Fruit fly (Drosophila melanogaster) Kc167 (cell line): Measurements from ENCODE around the gene Rala.

Source experiments
- Myc ChIP-seq: fragments of >200 bp; optimal IDR thresholded peaks from 2 replicates; lab custom pipeline; 2017; ENCODE audit warnings: missing external identifiers
- Sin3A ChIP-seq: fragments of >200 bp; optimal IDR thresholded peaks from 2 replicates; lab custom pipeline; 2018; ENCODE audit warnings: missing external identifiers
- h ChIP-seq: fragments of >200 bp; optimal IDR thresholded peaks from 3 replicates; lab custom pipeline; 2018; ENCODE audit warnings: missing external identifiers
- insv ChIP-seq: fragments of >200 bp; optimal IDR thresholded peaks from 3 replicates; lab custom pipeline; 2018; ENCODE audit warnings: missing external identifiers
- psq ChIP-seq: fragments of >200 bp; optimal IDR thresholded peaks from 2 replicates; lab custom pipeline; 2017; ENCODE audit warnings: missing external identifiers
- ttk ChIP-seq: sonication (Bioruptor generic); optimal IDR thresholded peaks from 2 replicates; lab custom pipeline; 2017; ENCODE audit warnings: missing external identifiers

Gene Rala

DNA sequence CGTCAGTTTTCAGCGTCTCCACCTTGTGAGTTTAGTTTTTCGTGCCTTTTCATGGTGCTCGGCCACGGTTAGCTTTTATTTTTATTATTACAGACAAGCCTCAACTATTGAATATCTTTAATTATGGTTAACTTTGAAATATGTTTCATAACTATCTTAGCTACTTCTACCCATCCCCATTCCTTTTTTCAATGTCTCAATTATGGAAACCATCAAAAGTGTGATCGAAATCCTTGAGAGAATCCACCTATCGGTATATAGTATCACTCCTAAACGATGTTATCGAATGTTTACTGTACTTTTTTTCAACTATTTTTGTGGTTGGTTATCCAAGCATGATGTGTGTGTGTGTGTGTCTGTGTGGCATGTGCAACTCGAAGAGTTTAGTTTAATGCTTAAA is 5.4 kb downstream of the Rala start:
- TF ChIP-seq insv (lab: Kevin White, UChicago) (no peak), h (lab: Kevin White, UChicago) (no peak), Myc (no peak), psq (lab: Kevin White, UChicago) (no peak), ttk (lab: Kevin White, UChicago) (no peak)

DNA sequence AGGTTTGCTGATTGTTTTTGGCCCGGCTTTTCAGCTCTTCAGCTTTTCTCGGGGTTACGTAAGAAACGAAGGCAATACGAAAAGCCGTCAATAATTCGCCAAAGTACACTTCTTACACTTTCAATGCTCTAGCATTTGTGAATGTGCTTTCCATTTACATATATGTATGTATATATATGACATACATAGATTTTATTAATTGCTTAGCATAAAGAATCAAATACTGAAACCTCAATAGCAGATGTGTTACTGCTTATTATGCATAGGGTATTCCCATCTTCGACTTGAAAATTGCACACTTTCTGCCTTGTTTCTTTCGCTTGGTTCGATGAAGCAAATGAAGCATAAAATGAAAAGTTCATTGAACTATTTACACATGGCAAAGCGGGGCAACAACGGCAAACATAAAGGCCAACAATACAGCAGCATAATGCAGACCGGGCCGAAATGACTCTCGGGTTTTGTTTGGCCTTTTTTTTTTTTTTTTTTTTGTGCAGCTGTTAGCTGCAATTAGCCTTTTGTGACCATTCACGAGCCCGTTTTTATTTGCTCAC is 8.8 kb downstream of the Rala start:
- TF ChIP-seq Myc (no peak), h (lab: Kevin White, UChicago) (no peak), psq (lab: Kevin White, UChicago) (no peak), insv (lab: Kevin White, UChicago) (no peak), Sin3A (lab: Kevin White, UChicago) (no peak), ttk (lab: Kevin White, UChicago) (no peak)

DNA sequence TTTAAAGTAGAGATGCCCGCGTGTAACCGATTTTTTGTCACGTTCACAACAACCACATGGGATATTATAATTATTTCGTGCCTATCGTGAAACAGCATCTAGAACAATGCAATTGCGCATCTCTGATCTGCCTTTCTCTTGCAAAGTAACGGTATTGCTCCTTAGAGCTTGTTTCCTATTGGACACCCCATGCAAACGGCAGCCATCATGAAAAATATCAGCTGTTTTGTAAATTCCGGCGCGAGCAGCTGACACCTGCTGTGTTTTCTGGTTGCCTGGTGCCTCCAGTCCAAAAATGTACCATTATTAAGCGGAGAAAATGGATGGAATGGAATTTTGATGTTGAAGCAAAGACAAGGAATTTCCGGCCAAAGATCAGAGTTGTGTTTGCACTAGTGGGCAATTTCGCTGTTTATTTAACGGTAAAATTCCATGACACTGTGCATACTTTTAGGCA is 15.2 kb downstream of the Rala start:
- no peak for TF ChIP-seq ttk (lab: Kevin White, UChicago)
- TF ChIP-seq insv (lab: Kevin White, UChicago): no peak
- TF ChIP-seq psq (lab: Kevin White, UChicago): no peak
- no peak for TF ChIP-seq Sin3A (lab: Kevin White, UChicago)
- no peak for TF ChIP-seq h (lab: Kevin White, UChicago)
- no peak for TF ChIP-seq Myc

DNA sequence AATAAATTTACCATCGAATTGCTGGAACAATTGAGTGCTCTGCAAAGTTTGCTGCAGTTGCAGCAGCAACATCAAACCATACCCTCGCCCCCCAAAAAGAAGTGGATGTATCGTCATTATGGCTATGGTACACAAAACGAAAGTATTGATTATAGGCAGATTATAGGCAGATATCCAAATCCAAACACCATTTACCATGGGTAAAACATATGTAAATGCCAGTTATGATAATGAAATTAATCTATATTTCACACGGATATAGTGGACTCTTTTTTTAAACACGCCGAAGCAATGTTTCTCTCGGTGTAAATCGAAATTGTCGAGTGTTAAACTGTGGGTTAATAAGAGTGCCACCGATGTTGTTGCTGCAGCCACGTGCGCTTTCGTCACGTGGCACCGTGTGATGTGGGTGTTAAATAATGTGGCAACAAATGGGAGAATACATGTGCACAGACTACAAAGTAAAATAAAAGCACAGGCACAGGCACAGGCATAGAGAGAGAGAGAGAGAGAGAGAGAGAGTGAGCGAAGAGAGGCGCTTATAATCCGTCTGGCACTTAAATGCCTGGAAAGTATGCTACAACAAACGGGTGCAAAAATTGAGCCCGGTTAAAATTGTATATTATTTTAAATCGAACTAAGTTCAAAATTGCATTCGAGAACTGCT is 22.8 kb downstream of the Rala start:
- TF ChIP-seq insv (lab: Kevin White, UChicago) (no peak), h (lab: Kevin White, UChicago) (no peak), psq (lab: Kevin White, UChicago) (no peak), Myc (no peak), Sin3A (lab: Kevin White, UChicago) (no peak), ttk (lab: Kevin White, UChicago) (no peak)

DNA sequence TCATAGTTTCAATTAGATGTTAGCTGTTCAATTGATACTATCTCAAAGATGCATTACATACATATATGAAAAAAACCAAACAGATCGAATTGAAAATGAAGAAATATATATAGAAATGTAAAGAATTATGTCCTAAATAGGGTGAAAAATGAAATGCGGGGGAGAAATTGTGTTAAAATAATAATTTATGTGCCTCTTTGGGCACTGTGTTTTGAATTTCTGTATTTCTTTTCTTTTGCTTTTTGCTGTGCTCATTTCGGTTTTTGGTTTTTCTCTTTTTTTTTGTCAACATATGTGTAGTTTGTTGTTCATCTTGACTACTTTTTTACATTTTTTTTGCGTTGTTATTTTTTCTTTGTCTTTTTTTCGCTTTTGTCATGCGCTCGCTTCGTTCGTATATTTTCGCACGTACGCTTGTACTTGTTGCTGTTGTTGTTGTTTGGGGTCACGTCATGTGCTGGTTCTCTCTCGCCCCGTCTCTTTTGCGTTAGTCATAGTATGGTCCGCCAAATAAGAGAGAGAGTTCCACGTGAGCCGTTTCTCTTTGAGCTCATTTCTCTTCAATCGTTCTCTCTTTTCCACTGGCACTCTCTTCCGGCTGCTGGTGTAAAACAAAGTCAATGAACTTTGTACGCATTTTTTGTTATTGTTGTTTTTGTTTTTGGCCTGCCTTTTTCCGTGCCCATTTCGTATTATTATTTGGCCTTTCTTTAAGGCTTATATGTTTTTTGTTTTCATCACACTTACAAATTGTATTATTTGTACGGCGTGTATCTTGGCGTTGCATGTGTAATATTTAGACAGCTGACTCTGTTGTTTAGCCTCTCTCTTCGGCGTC is 24.1 kb downstream of the Rala start:
- TF ChIP-seq psq (lab: Kevin White, UChicago): no peak
- no peak for TF ChIP-seq Sin3A (lab: Kevin White, UChicago)
- no peak for TF ChIP-seq ttk (lab: Kevin White, UChicago)
- no peak for TF ChIP-seq Myc
- no peak for TF ChIP-seq h (lab: Kevin White, UChicago)
- TF ChIP-seq insv (lab: Kevin White, UChicago): no peak

DNA sequence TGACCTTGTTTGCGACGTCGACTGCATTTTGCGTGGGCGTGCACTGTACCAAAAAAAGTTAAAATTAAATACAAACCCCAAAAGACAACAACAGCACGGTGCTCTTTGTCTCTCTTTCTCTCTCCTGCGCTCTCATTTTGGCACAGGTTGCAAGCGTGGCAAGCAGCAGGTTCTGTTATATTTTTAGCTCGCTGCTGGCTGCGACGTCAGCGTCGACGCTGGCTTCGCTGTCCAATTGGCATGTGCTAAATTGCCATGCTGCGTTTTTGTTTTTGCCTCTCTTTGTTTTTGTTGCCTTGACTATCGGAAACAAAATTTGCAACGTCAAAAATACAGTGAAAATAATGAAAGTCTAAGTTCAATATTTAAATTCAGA is 24.7 kb downstream of the Rala start:
- no peak for TF ChIP-seq insv (lab: Kevin White, UChicago)
- no peak for TF ChIP-seq ttk (lab: Kevin White, UChicago)
- no peak for TF ChIP-seq Sin3A (lab: Kevin White, UChicago)
- TF ChIP-seq h (lab: Kevin White, UChicago): no peak
- no peak for TF ChIP-seq Myc
- no peak for TF ChIP-seq psq (lab: Kevin White, UChicago)

DNA sequence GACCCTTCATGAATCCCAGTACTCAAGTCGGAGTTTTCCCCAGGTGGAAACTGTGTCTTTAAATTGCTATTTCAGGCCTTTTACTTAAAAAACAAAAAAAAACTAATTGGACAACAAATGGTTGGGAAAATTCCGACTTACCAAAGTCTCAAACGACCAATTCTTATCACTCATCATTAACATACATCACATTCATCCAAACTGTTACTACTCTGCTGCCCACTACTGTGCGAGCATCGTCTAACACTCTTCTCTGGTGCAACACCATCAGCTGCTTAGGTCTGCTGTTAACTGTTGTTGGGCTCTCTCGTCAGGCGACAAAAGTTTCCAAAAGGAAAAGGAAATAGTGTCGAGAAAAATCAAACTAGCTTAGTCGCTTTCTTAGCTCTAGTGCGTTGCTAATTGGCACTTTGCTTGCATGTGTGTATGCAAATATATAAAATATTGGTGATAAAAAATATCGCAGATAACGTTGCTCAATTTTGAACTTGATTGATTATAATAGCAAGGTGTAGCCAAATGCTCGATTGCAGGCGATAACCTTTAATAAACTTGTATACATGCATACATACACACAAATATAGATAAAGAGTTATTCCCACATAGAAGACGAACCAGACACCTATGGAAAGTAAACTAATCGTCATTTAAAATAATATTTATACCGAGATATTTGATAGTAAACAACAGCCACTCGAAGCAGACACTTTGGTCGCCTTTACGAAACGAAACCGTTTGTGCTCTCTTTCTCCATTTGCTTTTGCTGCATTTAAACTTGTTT is 25.3 kb downstream of the Rala start:
- TF ChIP-seq Sin3A (lab: Kevin White, UChicago) (no peak), insv (lab: Kevin White, UChicago) (no peak), psq (lab: Kevin White, UChicago) (no peak), ttk (lab: Kevin White, UChicago) (no peak), h (lab: Kevin White, UChicago) (no peak), Myc (no peak)

DNA sequence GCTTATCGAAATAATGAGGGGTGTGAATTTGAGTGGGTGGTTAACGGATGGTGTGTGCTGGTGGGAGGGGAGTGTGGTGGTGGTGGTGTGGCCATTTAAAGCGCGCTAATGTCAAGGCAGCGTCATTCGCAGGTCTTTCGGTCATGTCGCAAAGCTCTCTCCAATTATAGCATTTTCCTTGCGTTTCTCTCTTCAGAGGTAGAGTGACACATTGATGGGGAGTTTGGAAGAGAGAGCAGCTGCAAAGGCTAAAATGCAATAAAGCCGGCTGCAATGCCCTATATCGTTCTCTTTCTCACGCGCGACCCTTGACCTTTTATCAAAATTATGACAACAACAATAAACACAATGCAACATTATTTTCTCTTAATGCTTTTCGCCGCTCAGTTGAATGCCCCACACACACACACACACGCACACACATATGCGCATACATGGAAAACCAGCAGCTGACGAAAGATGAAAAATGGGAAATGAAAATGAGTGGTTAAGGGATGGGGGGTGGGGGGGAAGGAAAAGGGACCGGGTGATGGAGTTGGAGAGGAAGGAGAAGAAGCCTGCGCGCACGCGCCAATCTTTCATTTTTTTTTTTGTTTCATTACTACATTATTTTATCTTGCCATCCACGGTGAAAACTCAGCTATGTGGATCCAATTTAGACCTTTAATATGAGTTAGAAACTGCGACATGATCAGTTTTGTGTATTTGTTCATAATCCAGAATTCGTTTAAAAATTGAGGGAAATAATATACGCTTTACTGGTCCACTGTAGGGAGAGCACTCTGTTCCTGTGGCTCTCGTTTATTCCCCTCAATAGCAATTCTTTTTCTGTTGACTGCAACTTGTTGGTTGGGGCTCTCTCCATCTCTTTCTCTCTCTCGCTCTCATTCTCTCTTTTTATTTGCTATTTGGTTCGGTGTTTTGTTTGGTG is 27.5 kb downstream of the Rala start:
- no peak for TF ChIP-seq h (lab: Kevin White, UChicago)
- TF ChIP-seq psq (lab: Kevin White, UChicago): no peak
- no peak for TF ChIP-seq ttk (lab: Kevin White, UChicago)
- no peak for TF ChIP-seq insv (lab: Kevin White, UChicago)
- no peak for TF ChIP-seq Sin3A (lab: Kevin White, UChicago)
- TF ChIP-seq Myc: no peak

DNA sequence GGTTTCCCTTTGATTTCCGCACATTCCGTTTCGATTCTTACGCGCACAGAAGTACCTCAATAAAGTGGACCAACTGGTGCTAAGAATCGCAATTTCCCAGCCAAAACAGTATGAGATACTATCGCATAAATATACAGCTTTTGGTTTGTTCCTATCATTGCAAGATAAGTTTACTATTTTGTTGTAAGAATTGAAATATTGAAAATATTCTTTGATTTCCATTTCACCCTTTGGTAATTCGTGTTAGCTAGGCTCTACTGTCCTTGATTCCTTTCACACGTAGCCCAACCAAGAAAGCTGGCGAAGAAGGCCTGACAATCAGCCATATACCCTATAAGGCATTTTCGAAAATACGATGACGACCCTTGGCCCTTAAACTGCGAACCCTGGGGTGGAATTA is 28.8 kb downstream of the Rala start:
- TF ChIP-seq insv (lab: Kevin White, UChicago) (no peak), h (lab: Kevin White, UChicago) (no peak), Sin3A (lab: Kevin White, UChicago) (no peak), Myc (no peak), ttk (lab: Kevin White, UChicago) (no peak), psq (lab: Kevin White, UChicago) (no peak)

DNA sequence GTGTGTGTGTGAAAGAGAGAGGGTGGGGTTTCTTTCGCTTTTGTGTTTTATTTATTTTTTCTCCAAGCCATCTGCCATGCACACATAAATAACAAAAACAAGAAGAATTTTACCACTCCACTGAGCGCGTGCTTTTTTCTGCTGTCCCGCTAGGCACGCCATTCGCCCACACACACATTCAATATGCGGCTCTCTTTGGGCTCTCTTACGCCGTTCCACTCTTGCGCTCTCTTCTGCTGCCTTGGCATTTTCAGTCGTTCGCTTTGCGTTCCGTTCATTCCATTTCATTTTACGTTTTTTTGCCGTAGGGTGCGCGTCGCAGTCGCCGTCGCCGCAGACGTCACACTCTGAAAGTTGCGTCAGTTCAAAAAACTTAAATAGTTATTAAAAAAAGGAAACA is 30.4 kb downstream of the Rala start:
- TF ChIP-seq insv (lab: Kevin White, UChicago): no peak
- TF ChIP-seq Myc: no peak
- TF ChIP-seq Sin3A (lab: Kevin White, UChicago): no peak
- no peak for TF ChIP-seq h (lab: Kevin White, UChicago)
- no peak for TF ChIP-seq psq (lab: Kevin White, UChicago)
- TF ChIP-seq ttk (lab: Kevin White, UChicago): no peak
